Worm (Caenorhabditis elegans): ENCODE data around the gene pmk-2.

pmk-2 gene

ce11 chrIV:8133536-8133935 is 9.8 kb upstream of the pmk-2 start, which contains the start of gene sph-1 (continued):
- TF ChIP-seq zag-1 (tag; optimal IDR thresholded peaks at IDR 0.05): no peak
- TF ChIP-seq aha-1 (tag; optimal IDR thresholded peaks at IDR 0.05): no peak
- peak in 1 of 2 experiments; percentile 21 for TF ChIP-seq lsy-2 (tag; optimal IDR thresholded peaks at IDR 0.05)
- TF ChIP-seq ceh-63 (GFP tag; optimal IDR thresholded peaks at IDR 0.05): no peak
- no peak for TF ChIP-seq nhr-90 (tag; optimal IDR thresholded peaks at IDR 0.05; ENCODE audit: poor library complexity)
- TF ChIP-seq lin-39 (tag; optimal IDR thresholded peaks at IDR 0.05): no peak
- no peak for TF ChIP-seq dpl-1 (GFP tag; optimal IDR thresholded peaks at IDR 0.05)
- TF ChIP-seq nhr-84 (tag; optimal IDR thresholded peaks at IDR 0.05): no peak
- peak in 1 of 2 experiments; percentile 48 for TF ChIP-seq lin-35 (GFP tag; optimal IDR thresholded peaks at IDR 0.05)
- TF ChIP-seq nhr-85 (tag): no peak
- peak in 1 of 2 experiments; percentile 9 for TF ChIP-seq efl-1 (optimal IDR thresholded peaks at IDR 0.05)
- TF ChIP-seq efl-1 (GFP tag; optimal IDR thresholded peaks at IDR 0.05 in 1 of 2): peak in 1 of 2 experiments; percentile 89
- no peak for TF ChIP-seq jun-1 (tag; optimal IDR thresholded peaks at IDR 0.05)
- no peak for TF ChIP-seq nhr-11 (tag; optimal IDR thresholded peaks at IDR 0.05)
- no peak for TF ChIP-seq C16A3.4 (tag; optimal IDR thresholded peaks at IDR 0.05)
- TF ChIP-seq unc-30 (tag; optimal IDR thresholded peaks at IDR 0.05): no peak
- TF ChIP-seq ces-1 (GFP tag; optimal IDR thresholded peaks at IDR 0.05): no peak
- TF ChIP-seq nhr-19 (GFP tag; conservative IDR thresholded peaks at IDR 0.05): no peak
- TF ChIP-seq ama-1 (optimal IDR thresholded peaks at IDR 0.05): no peak
- TF ChIP-seq mep-1 (tag; optimal IDR thresholded peaks at IDR 0.05): peak; percentile 47
- no peak for TF ChIP-seq efl-3 (GFP tag; optimal IDR thresholded peaks at IDR 0.05)
- TF ChIP-seq hlh-17 (GFP tag; optimal IDR thresholded peaks at IDR 0.05; ENCODE audit: borderline replicate concordance): no peak
- peak; percentile 38 for TF ChIP-seq nhr-20 (tag; optimal IDR thresholded peaks at IDR 0.05)
- no peak for TF ChIP-seq ceh-90 (tag; optimal IDR thresholded peaks at IDR 0.05)
- no peak for TF ChIP-seq aly-2 (tag; optimal IDR thresholded peaks at IDR 0.05)
- no peak for TF ChIP-seq unc-86 (tag; optimal IDR thresholded peaks at IDR 0.05)
- TF ChIP-seq vab-15 (tag; optimal IDR thresholded peaks at IDR 0.05): no peak

DNA sequence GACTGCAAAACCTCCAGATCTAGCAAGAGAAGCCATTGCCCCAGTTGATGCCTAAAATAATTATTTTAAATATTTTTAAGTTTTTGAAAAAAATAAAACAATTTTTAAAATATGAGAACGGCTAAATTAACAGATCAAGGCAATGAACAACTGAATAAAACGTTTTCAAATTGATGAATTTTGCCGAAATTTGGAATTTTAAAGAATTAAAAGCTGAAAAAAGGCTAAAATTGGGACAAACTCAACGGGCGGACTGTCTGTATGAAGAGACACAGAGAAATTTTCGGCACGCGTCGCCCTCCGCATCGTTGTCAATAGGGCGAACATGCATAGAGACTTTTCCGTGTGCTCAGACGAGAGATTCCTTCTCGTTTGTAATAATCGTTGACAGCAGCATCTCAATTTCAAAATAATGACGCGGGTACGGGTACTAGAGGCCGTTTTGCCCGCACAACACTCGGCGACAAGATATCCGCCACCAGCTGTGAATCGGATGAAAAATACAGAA is 7.2 kb upstream of the pmk-2 start, which contains the start of the genes isp-1 and islo-1:
Gene isp-1, minus strand, starts transcription at position 51 of the 508 bp plus-strand sequence.
Gene islo-1, plus strand, starts transcription at position 385 of the 508 bp plus-strand sequence.
- TF ChIP-seq lin-35 (GFP tag; optimal IDR thresholded peaks at IDR 0.05): peak; percentile 69 to 77
- TF ChIP-seq nhr-20 (tag; optimal IDR thresholded peaks at IDR 0.05): peak; percentile 52
- no peak for TF ChIP-seq mab-9 (GFP tag; IDR thresholded peaks at IDR 0.05)
- no peak for TF ChIP-seq pax-3 (tag; optimal IDR thresholded peaks at IDR 0.05)
- no peak for TF ChIP-seq ceh-8 (GFP tag; optimal IDR thresholded peaks at IDR 0.05)
- TF ChIP-seq ces-1 (GFP tag; optimal IDR thresholded peaks at IDR 0.05): no peak
- TF ChIP-seq egl-27 (tag; optimal IDR thresholded peaks at IDR 0.05): no peak
- no peak for TF ChIP-seq grh-1 (GFP tag; IDR thresholded peaks at IDR 0.05)
- TF ChIP-seq rnt-1 (tag; optimal IDR thresholded peaks at IDR 0.05): peak; percentile 56
- no peak for TF ChIP-seq hlh-4 (tag; optimal IDR thresholded peaks at IDR 0.05)
- TF ChIP-seq zag-1 (tag; optimal IDR thresholded peaks at IDR 0.05): no peak
- no peak for TF ChIP-seq aly-2 (tag; optimal IDR thresholded peaks at IDR 0.05)
- TF ChIP-seq swsn-7 (tag; optimal IDR thresholded peaks at IDR 0.05): peak; percentile 24
- peak; percentile 4 for TF ChIP-seq skn-1 (tag; optimal IDR thresholded peaks at IDR 0.05)
- TF ChIP-seq xbp-1 (tag; optimal IDR thresholded peaks at IDR 0.05): peak; percentile 22
- TF ChIP-seq nhr-237 (tag; optimal IDR thresholded peaks at IDR 0.05): no peak
- TF ChIP-seq mef-2 (tag; optimal IDR thresholded peaks at IDR 0.05): no peak
- peak; percentile 8; the same call in 1 of the 2 replicates for TF ChIP-seq isw-1 (GFP tag; IDR thresholded peaks at IDR 0.05)
- TF ChIP-seq snpc-4 (tag; optimal IDR thresholded peaks at IDR 0.05): peak; percentile 6
- no peak for TF ChIP-seq sptf-1 (tag; optimal IDR thresholded peaks at IDR 0.05)
- no peak for TF ChIP-seq unc-30 (tag; optimal IDR thresholded peaks at IDR 0.05)
- peak; percentile 74 for TF ChIP-seq C16A3.4 (tag; optimal IDR thresholded peaks at IDR 0.05)
- no peak for TF ChIP-seq ztf-11 (tag; optimal IDR thresholded peaks at IDR 0.05)
- TF ChIP-seq hlh-17 (GFP tag; optimal IDR thresholded peaks at IDR 0.05; ENCODE audit: borderline replicate concordance): no peak
- TF ChIP-seq lir-3 (tag; optimal IDR thresholded peaks at IDR 0.05; ENCODE audit: poor library complexity): no peak
- peak; percentile 63 for TF ChIP-seq mep-1 (tag; optimal IDR thresholded peaks at IDR 0.05)
- peak; percentile 65 for TF ChIP-seq lin-14 (GFP tag; optimal IDR thresholded peaks at IDR 0.05)
- TF ChIP-seq sox-4 (tag; optimal IDR thresholded peaks at IDR 0.05): no peak
- no peak for TF ChIP-seq nhr-76 (tag; optimal IDR thresholded peaks at IDR 0.05)
- TF ChIP-seq tbx-2 (tag; optimal IDR thresholded peaks at IDR 0.05): peak; percentile 15
- TF ChIP-seq jun-1 (tag; optimal IDR thresholded peaks at IDR 0.05): no peak
- no peak for TF ChIP-seq dsc-1 (tag; optimal IDR thresholded peaks at IDR 0.05)
- TF ChIP-seq ceh-63 (GFP tag; optimal IDR thresholded peaks at IDR 0.05): no peak
- peak; percentile 1 for TF ChIP-seq fkh-8 (tag; optimal IDR thresholded peaks at IDR 0.05)
- TF ChIP-seq nhr-11 (tag; optimal IDR thresholded peaks at IDR 0.05): no peak
- peak in 1 of 6 experiments; percentile 4 for TF ChIP-seq elt-3 (tag; optimal IDR thresholded peaks at IDR 0.05)

Data from whole organism, L1 larva.